Fruit fly (Drosophila melanogaster): Measurements from ENCODE around the gene CG15579.
"Not testable (repeated sequence)": the region's sequence is repeated elsewhere in the genome, so short reads cannot be mapped to it uniquely, and the experiment has no call there.

dm6 chrX:4318001-4318400 is 6.4 kb upstream of the CG15579 start:
- TF ChIP-seq Opbp (GFP tag; IDR thresholded peaks at IDR 0.05; ENCODE audit: partially characterized antibody); tio (GFP tag; optimal IDR thresholded peaks at IDR 0.05); CG3407 (GFP tag; optimal IDR thresholded peaks at IDR 0.05): not testable (repeated sequence)
- 0 out of 2 replicates have a peak, but pooled peaks have one; percentile 20 for TF ChIP-seq ssp (GFP tag; IDR thresholded peaks at IDR 0.05)
- TF ChIP-seq H2.0 (GFP tag; IDR thresholded peaks at IDR 0.05) = peak; percentile 53; the same call in 1 of the 2 replicates

All from whole organism, embryonic.